Worm (Caenorhabditis elegans) whole organism, midembryonic: ENCODE results near the gene T01H10.11.

ENCODE experiments used
- T22C8.4 ChIP-seq: fragments of 200-800 bp; sonication (Bioruptor generic); IDR thresholded peaks from 2 replicates; pipeline ENCODE4 v1.3.6; 2022; ENCODE audit warnings: missing genetic modification characterization, missing compliant biosample characterization
- cog-1 ChIP-seq: sonication (generic microtip); optimal IDR thresholded peaks from 2 replicates; lab custom pipeline; 2016; ENCODE audit warnings: missing genetic modification characterization, missing compliant biosample characterization
- flt-1 ChIP-seq: fragments of 200-800 bp; sonication (Bioruptor generic); IDR thresholded peaks from 2 replicates; pipeline ENCODE4 v1.3.6; 2022; ENCODE audit warnings: missing genetic modification characterization, missing compliant biosample characterization
- klf-2 ChIP-seq: fragments of 200-800 bp; sonication (Bioruptor generic); conservative IDR thresholded peaks from 2 replicates; pipeline ENCODE4 v1.3.6; 2022; ENCODE audit warnings: missing genetic modification reagents, missing genetic modification characterization, missing compliant biosample characterization
- med-1 ChIP-seq: sonication (generic microtip); optimal IDR thresholded peaks from 2 replicates; lab custom pipeline; 2017; ENCODE audit warnings: missing genetic modification characterization, mild to moderate bottlenecking, missing compliant biosample characterization, antibody characterized with exemption, missing genetic modification reagents; ENCODE audit not compliant: insufficient read depth
- ref-1 ChIP-seq: fragments of 200-800 bp; sonication (Bioruptor generic); conservative IDR thresholded peaks from 2 replicates; pipeline ENCODE4 v1.3.6; 2022; ENCODE audit warnings: missing genetic modification reagents, missing genetic modification characterization, missing compliant biosample characterization
- tab-1 ChIP-seq: fragments of 200-800 bp; sonication (Bioruptor generic); IDR thresholded peaks from 2 replicates; pipeline ENCODE4 v1.3.6; 2022; ENCODE audit warnings: missing genetic modification characterization, missing compliant biosample characterization
- ztf-23 ChIP-seq: fragments of 200-800 bp; sonication (Bioruptor generic); IDR thresholded peaks from 2 replicates; pipeline ENCODE4 v1.3.6; 2022; ENCODE audit warnings: missing genetic modification reagents, missing genetic modification characterization, missing compliant biosample characterization
- ztf-29 ChIP-seq: fragments of 200-800 bp; sonication (Bioruptor generic); IDR thresholded peaks from 2 replicates; pipeline ENCODE4 v1.3.6; 2022; ENCODE audit warnings: missing genetic modification reagents, missing genetic modification characterization, missing compliant biosample characterization

The T01H10.11 gene

DNA sequence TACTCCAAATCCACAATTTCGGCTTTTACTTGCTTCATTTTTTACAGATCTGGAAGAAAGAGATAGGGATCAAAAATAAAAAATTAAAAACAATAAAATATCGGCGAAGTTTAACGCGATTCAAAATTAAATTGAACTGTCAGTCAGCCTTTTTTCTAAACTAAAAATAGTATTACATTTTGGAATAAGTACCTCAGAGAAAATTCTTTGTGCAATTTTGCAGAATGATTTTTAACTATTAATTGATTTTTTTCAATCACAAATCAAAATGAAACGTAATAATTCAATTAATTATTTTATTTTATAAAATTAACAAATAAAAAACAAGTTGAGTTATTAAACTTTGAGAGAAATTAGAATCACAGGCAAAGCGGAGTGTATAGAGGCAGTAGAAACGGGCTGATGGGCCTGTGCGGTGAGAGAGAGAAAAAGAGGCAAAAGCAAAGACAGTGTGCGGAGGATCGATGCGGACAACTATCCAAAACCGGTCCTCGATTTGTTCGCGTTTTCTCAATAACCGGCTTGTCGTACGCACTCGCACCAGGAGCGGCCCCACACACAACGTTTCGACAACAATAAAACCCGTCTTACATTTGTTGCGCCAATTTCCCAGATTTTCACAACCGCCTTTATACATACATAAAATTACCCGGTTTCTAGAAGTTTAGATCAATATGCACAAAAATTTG, 36.9 kb downstream of the T01H10.11 start, which contains the start of gene F57G12.2:
F57G12.2 (minus strand) TSS at position 51 of the 689 bp plus-strand sequence.
- no peak for TF ChIP-seq med-1 (GFP tag; lab: Kevin White, UChicago)
- TF ChIP-seq T22C8.4 (GFP tag; lab: Robert Waterston, UW), result no peak
- TF ChIP-seq ztf-23 (GFP tag; lab: Robert Waterston, UW), result no peak
- TF ChIP-seq ztf-29 (GFP tag; lab: Robert Waterston, UW), result no peak
- no peak for TF ChIP-seq ref-1 (GFP tag; lab: Robert Waterston, UW)
- TF ChIP-seq klf-2 (GFP tag; lab: Robert Waterston, UW), result no peak
- no peak for TF ChIP-seq tab-1 (GFP tag; lab: Robert Waterston, UW)
- TF ChIP-seq flt-1 (GFP tag; lab: Robert Waterston, UW), result no peak
- no peak for TF ChIP-seq cog-1 (tag; lab: Kevin White, UChicago)

DNA sequence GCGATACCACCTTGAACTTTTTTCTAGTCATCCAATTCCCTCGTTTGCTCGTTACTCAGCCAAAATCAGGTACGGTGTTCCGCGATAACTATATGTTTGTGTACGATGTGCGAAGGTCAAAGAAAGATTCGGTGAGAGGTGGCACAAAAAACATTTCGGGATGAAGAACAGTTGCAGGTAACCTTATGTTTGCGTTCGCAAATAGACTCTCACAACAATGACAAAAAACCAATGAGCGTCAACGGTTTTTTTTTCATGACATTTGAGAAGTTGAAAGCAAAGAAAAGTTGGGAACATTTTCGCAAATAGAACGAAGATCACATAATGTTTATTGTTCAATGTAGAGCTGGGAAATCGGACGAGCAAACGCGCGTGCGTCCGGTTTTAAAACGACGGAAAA, 39.4 kb downstream of the T01H10.11 start:
- TF ChIP-seq ztf-23 (GFP tag; lab: Robert Waterston, UW), result no peak

DNA sequence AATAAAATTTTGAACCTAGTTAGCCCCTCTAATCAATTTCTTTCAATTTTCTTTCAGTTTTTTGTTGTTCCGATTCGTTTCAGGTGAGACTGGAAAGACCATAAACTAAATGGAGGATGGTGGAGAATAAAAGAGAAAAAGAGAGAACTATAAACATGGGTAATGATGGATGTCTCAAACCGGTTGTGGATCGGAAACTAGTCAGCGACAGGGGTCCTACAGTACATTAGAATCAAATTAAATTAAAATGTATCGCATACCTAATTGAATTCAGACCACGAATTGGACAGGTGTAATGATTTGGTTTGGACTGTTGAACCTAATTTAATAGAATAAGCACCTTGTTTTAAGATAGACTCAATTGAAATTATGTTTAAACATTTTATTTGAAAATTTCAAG, 40.8 kb downstream of the T01H10.11 start:
- TF ChIP-seq ztf-29 (GFP tag; lab: Robert Waterston, UW), result no peak
- TF ChIP-seq klf-2 (GFP tag; lab: Robert Waterston, UW), result no peak
- TF ChIP-seq ref-1 (GFP tag; lab: Robert Waterston, UW), result no peak
- no peak for TF ChIP-seq tab-1 (GFP tag; lab: Robert Waterston, UW)
- TF ChIP-seq ztf-23 (GFP tag; lab: Robert Waterston, UW), result no peak
- TF ChIP-seq T22C8.4 (GFP tag; lab: Robert Waterston, UW), result no peak
- TF ChIP-seq med-1 (GFP tag; lab: Kevin White, UChicago), result no peak
- TF ChIP-seq flt-1 (GFP tag; lab: Robert Waterston, UW), result no peak
- TF ChIP-seq cog-1 (tag; lab: Kevin White, UChicago), result no peak

DNA sequence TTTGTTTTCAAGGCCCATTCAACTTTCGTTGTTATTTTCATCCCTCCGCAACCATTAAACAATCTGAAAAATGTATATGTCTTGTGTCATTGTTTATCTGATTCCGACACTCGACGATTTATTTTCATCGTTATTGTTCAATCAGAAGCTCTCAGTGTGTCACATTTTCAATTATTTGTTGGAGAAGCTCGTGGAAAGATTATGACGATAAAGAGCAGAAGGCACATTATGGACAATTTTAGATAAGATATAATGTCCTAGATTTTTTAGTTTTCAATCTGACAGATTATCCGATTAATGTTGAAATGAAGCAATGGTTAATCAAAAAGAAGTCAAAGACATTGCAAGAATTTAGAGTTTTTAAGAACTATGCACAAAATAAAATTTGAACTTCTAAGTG, 41.7 kb downstream of the T01H10.11 start:
- TF ChIP-seq klf-2 (GFP tag; lab: Robert Waterston, UW) (no peak), T22C8.4 (GFP tag; lab: Robert Waterston, UW) (no peak), ztf-23 (GFP tag; lab: Robert Waterston, UW) (no peak), tab-1 (GFP tag; lab: Robert Waterston, UW) (no peak), ref-1 (GFP tag; lab: Robert Waterston, UW) (no peak), ztf-29 (GFP tag; lab: Robert Waterston, UW) (no peak), flt-1 (GFP tag; lab: Robert Waterston, UW) (no peak), cog-1 (tag; lab: Kevin White, UChicago) (no peak), med-1 (GFP tag; lab: Kevin White, UChicago) (no peak)

DNA sequence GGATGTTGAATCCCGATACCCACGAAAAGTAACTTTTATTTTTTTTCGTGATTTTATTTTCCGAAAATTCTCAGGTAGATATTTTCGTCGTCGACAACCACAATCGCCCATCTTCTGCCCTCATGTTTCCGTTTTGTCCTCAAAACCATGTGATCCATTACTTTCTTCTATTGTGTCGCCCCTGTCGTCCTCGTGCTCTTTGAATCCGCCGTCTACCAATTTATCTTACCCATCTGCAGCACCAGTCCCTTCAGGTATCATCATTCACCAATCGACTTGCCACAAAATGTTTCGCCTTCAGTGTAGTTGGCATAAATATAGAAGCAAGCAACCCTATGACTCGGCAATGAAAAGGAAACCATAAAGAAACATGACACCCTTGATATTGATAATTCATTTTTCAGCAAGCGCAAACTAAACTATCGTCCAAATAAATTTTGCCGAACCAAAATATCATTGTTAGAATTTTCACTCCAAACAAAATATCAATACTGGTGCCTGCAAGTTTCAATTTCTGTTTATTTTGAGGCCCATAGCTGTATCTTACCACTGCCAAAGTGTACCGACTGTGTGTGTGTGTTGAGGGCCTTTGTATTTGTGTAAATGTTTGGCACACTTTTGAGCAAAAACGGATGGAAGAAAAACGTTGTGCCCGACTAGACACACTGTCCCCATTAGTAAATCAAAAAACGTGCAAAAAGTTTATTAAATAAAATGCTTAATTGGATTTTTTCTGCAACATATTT, 44.6 kb downstream of the T01H10.11 start:
- no peak for TF ChIP-seq cog-1 (tag; lab: Kevin White, UChicago)

DNA sequence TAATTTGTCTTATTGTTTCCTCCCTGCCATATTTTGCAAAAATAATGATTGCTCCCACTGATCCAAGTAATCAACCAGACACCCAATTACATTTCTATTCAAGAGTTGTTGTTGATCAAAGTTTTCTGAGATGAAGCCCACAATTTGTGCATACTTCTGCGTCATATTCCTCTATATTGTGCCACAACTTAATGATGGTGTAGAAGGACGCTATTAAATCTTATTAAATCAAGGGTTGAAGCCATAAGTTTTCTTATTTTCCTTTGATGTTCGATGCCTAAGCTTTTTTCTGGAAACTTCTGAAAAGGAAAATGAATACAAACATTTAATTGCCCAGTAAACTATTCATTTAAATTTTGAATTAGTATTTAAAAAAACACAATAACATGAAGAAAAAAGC, 45.5 kb downstream of the T01H10.11 start:
- TF ChIP-seq flt-1 (GFP tag; lab: Robert Waterston, UW), result no peak

DNA sequence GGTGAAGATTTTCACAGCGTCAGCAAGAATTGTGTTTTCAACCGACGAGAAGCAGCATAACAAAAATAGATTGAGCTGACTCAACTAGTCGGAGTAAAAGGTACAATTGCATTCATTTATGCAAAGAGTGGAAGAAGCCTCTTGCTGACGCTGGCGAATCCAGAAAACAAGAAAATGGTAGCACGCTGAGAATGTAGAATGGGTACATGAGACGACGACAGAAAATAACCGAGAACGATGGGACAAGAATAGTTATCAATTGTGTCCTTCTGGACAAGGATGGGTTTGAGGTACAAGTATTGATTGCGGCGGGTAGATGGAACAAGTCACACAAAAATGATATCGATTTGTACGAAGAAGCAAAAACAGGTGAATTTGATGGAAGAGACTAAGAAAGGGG, 46.1 kb downstream of the T01H10.11 start:
- TF ChIP-seq tab-1 (GFP tag; lab: Robert Waterston, UW) (no peak), T22C8.4 (GFP tag; lab: Robert Waterston, UW) (0 out of 2 replicates have a peak, but pooled peaks have one; percentile 7)

DNA sequence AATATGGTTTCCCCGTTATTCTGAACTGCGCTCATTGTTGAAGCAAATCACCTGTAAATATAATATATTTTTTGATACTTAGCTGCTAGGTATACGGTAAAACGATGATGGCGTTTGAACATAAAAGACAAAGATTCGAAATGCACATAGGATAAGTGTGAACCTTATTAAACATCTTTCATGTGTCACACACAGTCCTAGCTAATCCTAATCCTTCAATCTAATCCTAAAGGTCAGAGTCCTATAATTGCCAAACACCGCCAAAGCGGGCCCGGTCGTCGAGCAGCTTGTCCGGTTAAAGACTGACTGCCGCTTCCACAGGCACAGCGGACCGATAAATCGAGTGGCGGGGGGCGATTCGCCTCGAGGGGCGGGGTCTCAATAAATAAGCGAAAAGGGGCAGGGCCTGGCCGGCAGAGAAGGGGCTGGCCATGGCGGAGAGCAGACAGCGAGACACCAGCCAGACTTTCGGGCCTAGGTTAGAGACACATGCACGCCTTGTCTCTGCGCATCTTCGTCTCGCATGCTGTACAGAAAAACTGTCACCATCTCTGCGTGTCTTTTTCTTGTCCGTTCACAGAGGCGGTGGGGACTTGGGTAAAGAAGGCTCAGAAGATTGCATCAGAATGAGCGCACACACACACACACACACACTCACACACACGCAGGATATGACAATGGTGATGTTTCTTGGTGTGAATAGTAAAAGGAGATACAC, 48.5 kb downstream of the T01H10.11 start, which contains the start of gene F57G12.1:
F57G12.1 (minus strand) TSS at position 51 of the 718 bp plus-strand sequence.
- TF ChIP-seq ztf-29 (GFP tag; lab: Robert Waterston, UW) (no peak), tab-1 (GFP tag; lab: Robert Waterston, UW) (peak; percentile 59; the same call in 1 of the 2 replicates), ztf-23 (GFP tag; lab: Robert Waterston, UW) (no peak), med-1 (GFP tag; lab: Kevin White, UChicago) (no peak), ref-1 (GFP tag; lab: Robert Waterston, UW) (no peak), flt-1 (GFP tag; lab: Robert Waterston, UW) (0 out of 2 replicates have a peak, but pooled peaks have one; percentile 66), klf-2 (GFP tag; lab: Robert Waterston, UW) (0 out of 2 replicates have a peak, but pooled peaks have one; percentile 16), T22C8.4 (GFP tag; lab: Robert Waterston, UW) (no peak), cog-1 (tag; lab: Kevin White, UChicago) (peak; percentile 85)

DNA sequence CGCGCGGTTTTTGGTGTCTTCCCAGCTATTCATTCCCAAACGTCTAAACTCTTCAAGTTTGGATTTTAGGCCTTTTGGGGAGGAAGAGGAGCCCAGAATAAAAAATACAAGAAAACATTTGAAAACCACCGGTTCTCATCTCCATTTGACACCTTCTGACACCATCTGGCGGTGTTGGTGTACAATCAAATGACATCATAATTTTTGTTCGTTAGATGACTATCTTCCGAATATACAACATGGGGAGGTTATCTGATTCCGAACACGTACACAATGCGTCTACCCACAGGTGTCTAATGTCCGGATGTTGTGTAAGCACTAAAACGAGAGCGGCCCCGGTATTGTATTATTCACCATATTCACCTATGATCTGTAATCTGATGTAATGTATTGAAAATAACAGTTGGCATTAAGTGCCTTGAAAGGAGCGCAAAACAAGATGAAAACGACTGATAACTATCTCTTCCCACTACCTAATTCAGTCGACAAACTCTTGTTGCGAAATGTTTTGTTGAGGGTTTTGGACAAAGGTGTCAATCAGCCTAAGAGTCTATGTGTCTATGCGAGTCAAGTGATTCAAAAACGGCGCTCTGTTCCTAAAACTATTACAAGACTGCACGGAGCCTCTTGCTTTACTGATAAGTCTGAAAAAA, 49.4 kb downstream of the T01H10.11 start:
- TF ChIP-seq klf-2 (GFP tag; lab: Robert Waterston, UW) (no peak), ztf-23 (GFP tag; lab: Robert Waterston, UW) (no peak), tab-1 (GFP tag; lab: Robert Waterston, UW) (no peak), flt-1 (GFP tag; lab: Robert Waterston, UW) (no peak), ztf-29 (GFP tag; lab: Robert Waterston, UW) (no peak), cog-1 (tag; lab: Kevin White, UChicago) (no peak), med-1 (GFP tag; lab: Kevin White, UChicago) (no peak), ref-1 (GFP tag; lab: Robert Waterston, UW) (no peak), T22C8.4 (GFP tag; lab: Robert Waterston, UW) (no peak)
